Worm (Caenorhabditis elegans) whole organism, midembryonic: ENCODE data around the gene W05E10.1.

Source experiments
- T22C8.4 ChIP-seq: fragments of 200-800 bp; sonication (Bioruptor generic); IDR thresholded peaks from 2 replicates; pipeline ENCODE4 v1.3.6; 2022; ENCODE audit warnings: missing genetic modification characterization, missing compliant biosample characterization
- cog-1 ChIP-seq: sonication (generic microtip); optimal IDR thresholded peaks from 2 replicates; lab custom pipeline; 2016; ENCODE audit warnings: missing genetic modification characterization, missing compliant biosample characterization
- flt-1 ChIP-seq: fragments of 200-800 bp; sonication (Bioruptor generic); IDR thresholded peaks from 2 replicates; pipeline ENCODE4 v1.3.6; 2022; ENCODE audit warnings: missing genetic modification characterization, missing compliant biosample characterization
- klf-2 ChIP-seq: fragments of 200-800 bp; sonication (Bioruptor generic); conservative IDR thresholded peaks from 2 replicates; pipeline ENCODE4 v1.3.6; 2022; ENCODE audit warnings: missing genetic modification reagents, missing genetic modification characterization, missing compliant biosample characterization
- med-1 ChIP-seq: sonication (generic microtip); optimal IDR thresholded peaks from 2 replicates; lab custom pipeline; 2017; ENCODE audit warnings: missing genetic modification characterization, mild to moderate bottlenecking, missing compliant biosample characterization, antibody characterized with exemption, missing genetic modification reagents; ENCODE audit not compliant: insufficient read depth
- ref-1 ChIP-seq: fragments of 200-800 bp; sonication (Bioruptor generic); conservative IDR thresholded peaks from 2 replicates; pipeline ENCODE4 v1.3.6; 2022; ENCODE audit warnings: missing genetic modification reagents, missing genetic modification characterization, missing compliant biosample characterization
- tab-1 ChIP-seq: fragments of 200-800 bp; sonication (Bioruptor generic); IDR thresholded peaks from 2 replicates; pipeline ENCODE4 v1.3.6; 2022; ENCODE audit warnings: missing genetic modification characterization, missing compliant biosample characterization
- ztf-23 ChIP-seq: fragments of 200-800 bp; sonication (Bioruptor generic); IDR thresholded peaks from 2 replicates; pipeline ENCODE4 v1.3.6; 2022; ENCODE audit warnings: missing genetic modification reagents, missing genetic modification characterization, missing compliant biosample characterization
- ztf-29 ChIP-seq: fragments of 200-800 bp; sonication (Bioruptor generic); IDR thresholded peaks from 2 replicates; pipeline ENCODE4 v1.3.6; 2022; ENCODE audit warnings: missing genetic modification reagents, missing genetic modification characterization, missing compliant biosample characterization

Gene W05E10.1

ce11 chrV:11691553-11691952 is at the start of gene W05E10.1:
Gene W05E10.1, minus strand, starts transcription at chrV:11691691.
- TF ChIP-seq T22C8.4 (GFP tag; lab: Robert Waterston, UW) (no peak), flt-1 (GFP tag; lab: Robert Waterston, UW) (no peak), tab-1 (GFP tag; lab: Robert Waterston, UW) (no peak), klf-2 (GFP tag; lab: Robert Waterston, UW) (no peak), ztf-29 (GFP tag; lab: Robert Waterston, UW) (no peak), ref-1 (GFP tag; lab: Robert Waterston, UW) (no peak)

- TF ChIP-seq ztf-23 (GFP tag; lab: Robert Waterston, UW), result no peak
- TF ChIP-seq ztf-29 (GFP tag; lab: Robert Waterston, UW), result no peak
- no peak for TF ChIP-seq klf-2 (GFP tag; lab: Robert Waterston, UW)
- TF ChIP-seq T22C8.4 (GFP tag; lab: Robert Waterston, UW), result no peak
- no peak for TF ChIP-seq med-1 (GFP tag; lab: Kevin White, UChicago)
- TF ChIP-seq ref-1 (GFP tag; lab: Robert Waterston, UW), result no peak
- TF ChIP-seq flt-1 (GFP tag; lab: Robert Waterston, UW), result no peak
- TF ChIP-seq tab-1 (GFP tag; lab: Robert Waterston, UW), result no peak
- no peak for TF ChIP-seq cog-1 (tag; lab: Kevin White, UChicago)
Observed at ce11 chrV:11741078-11741477, 49.6 kb upstream of the W05E10.1 start.

ce11 chrV:11739820-11740219 is 48.3 kb upstream of the W05E10.1 start, which contains the start of gene T04F3.1:
Gene T04F3.1, plus strand, starts transcription at chrV:11740065.
- TF ChIP-seq cog-1 (tag; lab: Kevin White, UChicago) (no peak), ref-1 (GFP tag; lab: Robert Waterston, UW) (no peak), flt-1 (GFP tag; lab: Robert Waterston, UW) (no peak), T22C8.4 (GFP tag; lab: Robert Waterston, UW) (no peak), ztf-29 (GFP tag; lab: Robert Waterston, UW) (no peak), klf-2 (GFP tag; lab: Robert Waterston, UW) (no peak), tab-1 (GFP tag; lab: Robert Waterston, UW) (no peak), med-1 (GFP tag; lab: Kevin White, UChicago) (no peak), ztf-23 (GFP tag; lab: Robert Waterston, UW) (no peak)

ce11 chrV:11737333-11737732 is 45.8 kb upstream of the W05E10.1 start:
- no peak for TF ChIP-seq tab-1 (GFP tag; lab: Robert Waterston, UW)
- no peak for TF ChIP-seq ztf-29 (GFP tag; lab: Robert Waterston, UW)
- no peak for TF ChIP-seq cog-1 (tag; lab: Kevin White, UChicago)
- TF ChIP-seq ztf-23 (GFP tag; lab: Robert Waterston, UW), result no peak
- TF ChIP-seq klf-2 (GFP tag; lab: Robert Waterston, UW), result no peak
- TF ChIP-seq flt-1 (GFP tag; lab: Robert Waterston, UW), result no peak
- no peak for TF ChIP-seq med-1 (GFP tag; lab: Kevin White, UChicago)
- no peak for TF ChIP-seq T22C8.4 (GFP tag; lab: Robert Waterston, UW)
- no peak for TF ChIP-seq ref-1 (GFP tag; lab: Robert Waterston, UW)

ce11 chrV:11736896-11737295 is 45.4 kb upstream of the W05E10.1 start, which contains the start of gene spe-42:
Gene spe-42, minus strand, starts transcription at chrV:11736996.
- TF ChIP-seq ztf-23 (GFP tag; lab: Robert Waterston, UW) (no peak), T22C8.4 (GFP tag; lab: Robert Waterston, UW) (no peak), ztf-29 (GFP tag; lab: Robert Waterston, UW) (no peak), ref-1 (GFP tag; lab: Robert Waterston, UW) (no peak), cog-1 (tag; lab: Kevin White, UChicago) (no peak), tab-1 (GFP tag; lab: Robert Waterston, UW) (no peak), klf-2 (GFP tag; lab: Robert Waterston, UW) (no peak), med-1 (GFP tag; lab: Kevin White, UChicago) (no peak), flt-1 (GFP tag; lab: Robert Waterston, UW) (no peak)

- TF ChIP-seq T22C8.4 (GFP tag; lab: Robert Waterston, UW) (no peak), tab-1 (GFP tag; lab: Robert Waterston, UW) (no peak), klf-2 (GFP tag; lab: Robert Waterston, UW) (no peak), ref-1 (GFP tag; lab: Robert Waterston, UW) (no peak), ztf-23 (GFP tag; lab: Robert Waterston, UW) (no peak), ztf-29 (GFP tag; lab: Robert Waterston, UW) (no peak), med-1 (GFP tag; lab: Kevin White, UChicago) (no peak), cog-1 (tag; lab: Kevin White, UChicago) (no peak), flt-1 (GFP tag; lab: Robert Waterston, UW) (no peak)
Observed at ce11 chrV:11733460-11733859, 42.0 kb upstream of the W05E10.1 start, which contains the start of gene npp-22. Gene npp-22, minus strand, starts transcription at chrV:11733472.

ce11 chrV:11732049-11732448 is 40.6 kb upstream of the W05E10.1 start:
- no peak for TF ChIP-seq med-1 (GFP tag; lab: Kevin White, UChicago)
- TF ChIP-seq flt-1 (GFP tag; lab: Robert Waterston, UW), result no peak
- no peak for TF ChIP-seq ztf-23 (GFP tag; lab: Robert Waterston, UW)
- no peak for TF ChIP-seq ztf-29 (GFP tag; lab: Robert Waterston, UW)
- no peak for TF ChIP-seq ref-1 (GFP tag; lab: Robert Waterston, UW)
- no peak for TF ChIP-seq tab-1 (GFP tag; lab: Robert Waterston, UW)
- no peak for TF ChIP-seq klf-2 (GFP tag; lab: Robert Waterston, UW)
- no peak for TF ChIP-seq cog-1 (tag; lab: Kevin White, UChicago)
- no peak for TF ChIP-seq T22C8.4 (GFP tag; lab: Robert Waterston, UW)

ce11 chrV:11730060-11730459 is 38.6 kb upstream of the W05E10.1 start, which contains the start of gene rhr-2:
Gene rhr-2, minus strand, starts transcription at chrV:11730160.
- TF ChIP-seq flt-1 (GFP tag; lab: Robert Waterston, UW), result no peak
- TF ChIP-seq ztf-23 (GFP tag; lab: Robert Waterston, UW), result no peak
- no peak for TF ChIP-seq med-1 (GFP tag; lab: Kevin White, UChicago)
- no peak for TF ChIP-seq klf-2 (GFP tag; lab: Robert Waterston, UW)

- TF ChIP-seq ztf-23 (GFP tag; lab: Robert Waterston, UW), result no peak
- no peak for TF ChIP-seq med-1 (GFP tag; lab: Kevin White, UChicago)
- no peak for TF ChIP-seq ztf-29 (GFP tag; lab: Robert Waterston, UW)
- no peak for TF ChIP-seq cog-1 (tag; lab: Kevin White, UChicago)
- no peak for TF ChIP-seq tab-1 (GFP tag; lab: Robert Waterston, UW)
- TF ChIP-seq flt-1 (GFP tag; lab: Robert Waterston, UW), result no peak
- no peak for TF ChIP-seq klf-2 (GFP tag; lab: Robert Waterston, UW)
- no peak for TF ChIP-seq T22C8.4 (GFP tag; lab: Robert Waterston, UW)
Observed at ce11 chrV:11725971-11726370, 34.5 kb upstream of the W05E10.1 start, which contains the start of gene daf-11. Gene daf-11, minus strand, starts transcription at chrV:11726071.
